Fruit fly (Drosophila melanogaster) whole organism, adult: Measurements from ENCODE around the gene tsl.

Experiments used
- CG11617 ChIP-seq: fragments of 200-800 bp; sonication (Bioruptor generic); optimal IDR thresholded peaks from 2 replicates; lab custom pipeline; 2017; ENCODE audit warnings: mild to moderate bottlenecking, missing biosample characterization, missing genetic modification reagents, missing genetic modification characterization
- CG12768 ChIP-seq: fragments of 200-800 bp; sonication (Bioruptor generic); optimal IDR thresholded peaks from 2 replicates; lab custom pipeline; 2017; ENCODE audit warnings: missing biosample characterization, missing genetic modification characterization, mild to moderate bottlenecking, moderate library complexity, missing genetic modification reagents
- CG14711 ChIP-seq: fragments of 200-800 bp; sonication (Bioruptor generic); optimal IDR thresholded peaks from 2 replicates; lab custom pipeline; 2018; ENCODE audit warnings: missing biosample characterization, mild to moderate bottlenecking, missing genetic modification characterization, moderate library complexity
- CG1620 ChIP-seq: fragments of 200-800 bp; sonication (Bioruptor generic); optimal IDR thresholded peaks from 2 replicates; lab custom pipeline; 2016; ENCODE audit warnings: missing biosample characterization, missing genetic modification characterization
- CG33017 ChIP-seq: fragments of 200-800 bp; sonication (Bioruptor generic); optimal IDR thresholded peaks from 2 replicates; lab custom pipeline; 2018; ENCODE audit warnings: missing biosample characterization, mild to moderate bottlenecking, missing genetic modification characterization, moderate library complexity
- CG5204 ChIP-seq: fragments of 200-800 bp; sonication (Bioruptor generic); optimal IDR thresholded peaks from 2 replicates; lab custom pipeline; 2016; ENCODE audit warnings: missing biosample characterization, missing genetic modification characterization
- CG7045 ChIP-seq: fragments of 200-800 bp; sonication (Bioruptor generic); optimal IDR thresholded peaks from 2 replicates; lab custom pipeline; 2017; ENCODE audit warnings: missing biosample characterization, mild to moderate bottlenecking, missing genetic modification characterization
- CG7101 ChIP-seq: fragments of 200-800 bp; sonication (Bioruptor generic); optimal IDR thresholded peaks from 2 replicates; lab custom pipeline; 2018; ENCODE audit warnings: missing biosample characterization, mild to moderate bottlenecking, missing genetic modification characterization, moderate library complexity
- Clk ChIP-seq: fragments of 200-800 bp; sonication (Bioruptor generic); optimal IDR thresholded peaks from 2 replicates; lab custom pipeline; 2017; ENCODE audit warnings: missing biosample characterization, missing genetic modification characterization
- Crg-1 ChIP-seq: fragments of 200-800 bp; sonication (Bioruptor generic); optimal IDR thresholded peaks from 2 replicates; lab custom pipeline; 2016; ENCODE audit warnings: missing biosample characterization, missing genetic modification characterization
- Hr96 ChIP-seq: fragments of 200-800 bp; sonication (Bioruptor generic); optimal IDR thresholded peaks from 2 replicates; lab custom pipeline; 2016; ENCODE audit warnings: missing biosample characterization, missing genetic modification characterization
- Mnt ChIP-seq: fragments of 200-800 bp; sonication (Bioruptor generic); optimal IDR thresholded peaks from 2 replicates; lab custom pipeline; 2016; ENCODE audit warnings: missing biosample characterization, mild to moderate bottlenecking, missing genetic modification characterization
- bab1 ChIP-seq: fragments of 200-800 bp; sonication (Bioruptor generic); optimal IDR thresholded peaks from 3 replicates; lab custom pipeline; 2019; ENCODE audit warnings: missing biosample characterization, mild to moderate bottlenecking, missing genetic modification characterization, moderate library complexity
- cic ChIP-seq: fragments of 200-800 bp; sonication (Bioruptor generic); optimal IDR thresholded peaks from 2 replicates; lab custom pipeline; 2017; ENCODE audit warnings: missing biosample characterization, mild to moderate bottlenecking, missing genetic modification characterization, moderate library complexity
- cnc ChIP-seq, 2 experiments: fragments of >200 bp; optimal IDR thresholded peaks; 2 replicates each; lab custom pipeline; 2017
- kay ChIP-seq: fragments of 200-800 bp; sonication (Bioruptor generic); peaks from one replicate; lab custom pipeline; 2016; ENCODE audit warnings: missing biosample characterization, missing genetic modification characterization, borderline replicate concordance
- ovo ChIP-seq: fragments of 200-800 bp; sonication (Bioruptor generic); optimal IDR thresholded peaks from 2 replicates; lab custom pipeline; 2016; ENCODE audit warnings: missing biosample characterization, missing genetic modification characterization
- pad ChIP-seq: fragments of 200-800 bp; sonication (Bioruptor generic); optimal IDR thresholded peaks from 3 replicates; lab custom pipeline; 2017; ENCODE audit warnings: missing biosample characterization, missing genetic modification characterization, mild to moderate bottlenecking, moderate library complexity, missing genetic modification reagents
- tj ChIP-seq: fragments of 200-800 bp; sonication (Bioruptor generic); optimal IDR thresholded peaks from 3 replicates; lab custom pipeline; 2017; ENCODE audit warnings: missing biosample characterization, mild to moderate bottlenecking, missing genetic modification characterization, moderate library complexity
- toe ChIP-seq: fragments of 200-800 bp; sonication (Bioruptor generic); optimal IDR thresholded peaks from 2 replicates; lab custom pipeline; 2016; ENCODE audit warnings: missing biosample characterization, missing genetic modification characterization

Gene tsl

DNA sequence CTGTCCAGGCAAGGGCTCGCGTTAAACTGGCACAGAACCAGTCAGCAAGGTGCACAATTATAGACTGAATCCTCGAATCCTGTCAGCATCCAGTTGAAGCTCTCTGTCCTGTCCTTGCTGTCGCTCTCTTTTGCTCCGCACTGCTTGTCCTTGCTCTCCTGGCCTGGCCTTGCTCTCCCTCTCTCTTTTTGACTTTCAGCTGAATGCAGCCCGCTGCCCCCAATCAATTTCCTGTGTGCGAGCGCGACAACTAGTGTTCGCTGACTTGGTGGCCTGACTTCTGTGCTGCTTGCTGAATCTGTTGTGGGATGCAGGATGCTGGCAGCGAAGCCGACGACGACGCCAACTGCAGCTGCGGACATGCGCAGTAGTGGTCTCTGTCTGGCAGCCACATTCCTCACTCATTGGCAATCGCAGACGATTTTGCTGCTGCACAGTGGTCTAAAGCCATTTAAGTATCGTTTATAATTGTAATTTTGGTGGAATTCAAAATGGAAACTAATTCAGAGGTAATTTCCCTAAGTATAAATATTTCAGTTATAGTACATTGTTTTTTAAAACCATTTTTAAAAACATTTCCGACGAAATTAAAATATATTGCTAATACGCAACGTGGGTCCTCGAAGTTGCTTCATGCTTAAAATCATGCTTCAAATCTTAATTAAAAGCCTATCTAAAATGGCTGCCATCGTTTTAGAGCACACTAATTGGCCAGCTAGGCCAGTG, 26.4 kb upstream of the tsl start:
- TF ChIP-seq CG7045 (GFP tag; lab: Kevin White, UChicago) (no peak), Clk (GFP tag; lab: Kevin White, UChicago) (no peak), CG14711 (tag; lab: Kevin White, UChicago) (no peak), Hr96 (GFP tag; lab: Kevin White, UChicago) (no peak), toe (GFP tag; lab: Kevin White, UChicago) (peak; percentile 6), CG7101 (no peak), bab1 (no peak)

DNA sequence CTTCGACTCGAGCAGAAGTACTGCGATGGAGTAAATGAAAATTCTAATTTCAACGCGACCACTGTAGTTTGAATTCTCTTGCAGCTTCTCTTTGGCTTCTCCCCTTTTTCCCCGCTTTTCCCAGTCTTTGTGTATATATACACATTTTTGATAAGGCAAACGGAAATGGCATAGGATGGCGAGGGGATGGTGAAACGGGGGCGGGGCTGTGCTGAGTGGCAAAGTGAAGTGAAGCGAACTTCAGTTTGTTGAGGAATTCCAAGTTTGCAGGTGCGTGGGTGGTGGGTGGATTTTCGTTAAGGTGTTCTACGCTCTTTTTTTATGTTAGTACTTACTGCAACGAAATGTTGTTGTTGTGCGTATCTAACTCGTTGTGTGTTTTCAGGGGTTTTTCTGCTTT, 24.9 kb upstream of the tsl start:
- TF ChIP-seq kay (GFP tag; lab: Kevin White, UChicago): no peak
- no peak for TF ChIP-seq Clk (GFP tag; lab: Kevin White, UChicago)
- TF ChIP-seq CG1620 (GFP tag; lab: Kevin White, UChicago): no peak
- no peak for TF ChIP-seq pad (GFP tag; lab: Kevin White, UChicago)
- no peak for TF ChIP-seq CG7101
- no peak for TF ChIP-seq CG11617 (GFP tag; lab: Kevin White, UChicago)
- no peak for TF ChIP-seq CG12768 (GFP tag; lab: Kevin White, UChicago)
- no peak for TF ChIP-seq toe (GFP tag; lab: Kevin White, UChicago)
- TF ChIP-seq CG14711 (tag; lab: Kevin White, UChicago): no peak
- TF ChIP-seq CG33017 (tag; lab: Kevin White, UChicago): no peak
- no peak for TF ChIP-seq bab1
- no peak for TF ChIP-seq Hr96 (GFP tag; lab: Kevin White, UChicago)
- TF ChIP-seq CG5204 (GFP tag; lab: Kevin White, UChicago): no peak
- TF ChIP-seq CG7045 (GFP tag; lab: Kevin White, UChicago): no peak
- TF ChIP-seq cnc (optimal IDR thresholded peaks at IDR 0.05; lab: Kevin White, UChicago): no peak
- TF ChIP-seq cic (GFP tag; lab: Kevin White, UChicago): no peak
- TF ChIP-seq ovo (GFP tag; lab: Kevin White, UChicago): no peak
- no peak for TF ChIP-seq tj

DNA sequence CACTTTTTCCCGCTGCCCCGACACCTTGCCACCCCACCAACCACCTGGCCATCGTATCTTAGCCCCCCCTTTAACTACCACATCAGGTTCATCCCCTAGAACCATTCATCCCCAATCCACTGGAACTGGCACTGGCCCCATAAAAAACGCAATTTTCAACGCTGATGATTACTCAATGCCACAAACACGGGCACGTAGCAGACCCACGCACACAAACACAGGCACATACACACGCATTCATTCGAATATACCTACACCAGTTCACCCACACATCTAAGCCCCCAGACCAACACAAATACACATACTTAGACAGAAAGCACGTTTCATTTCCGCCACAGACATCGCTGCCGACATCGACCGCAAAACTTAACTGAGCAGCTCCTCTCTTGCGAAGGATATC, 11.4 kb upstream of the tsl start:
- TF ChIP-seq CG7045 (GFP tag; lab: Kevin White, UChicago) (no peak), ovo (GFP tag; lab: Kevin White, UChicago) (no peak), Clk (GFP tag; lab: Kevin White, UChicago) (no peak), CG33017 (tag; lab: Kevin White, UChicago) (no peak), Crg-1 (GFP tag; lab: Kevin White, UChicago) (no peak), pad (GFP tag; lab: Kevin White, UChicago) (no peak), tj (no peak), toe (GFP tag; lab: Kevin White, UChicago) (no peak), cnc (optimal IDR thresholded peaks at IDR 0.05; lab: Kevin White, UChicago) (no peak), bab1 (no peak)

DNA sequence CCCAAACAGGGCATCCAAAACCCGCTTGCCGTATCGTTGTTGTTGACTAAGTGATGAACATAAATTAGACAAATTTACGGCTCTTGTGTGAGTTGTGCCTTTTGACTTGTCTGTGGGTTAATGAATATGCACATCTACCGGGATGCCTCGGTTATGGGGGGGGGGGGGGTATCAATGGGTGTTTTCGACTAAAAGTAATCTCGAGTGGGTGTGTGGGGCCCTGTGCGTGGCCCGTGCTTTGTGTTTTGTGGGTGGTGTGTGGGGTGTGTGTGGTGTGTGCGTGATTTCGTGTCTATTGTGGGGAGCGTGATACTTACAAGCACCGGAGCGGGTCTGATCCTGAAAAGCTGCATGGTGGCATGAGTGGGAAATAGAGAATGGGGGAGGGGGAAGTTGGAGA, 8.1 kb upstream of the tsl start:
- TF ChIP-seq bab1 (no peak), Mnt (GFP tag; lab: Kevin White, UChicago) (no peak), kay (GFP tag; lab: Kevin White, UChicago) (no peak), tj (no peak), toe (GFP tag; lab: Kevin White, UChicago) (no peak), Clk (GFP tag; lab: Kevin White, UChicago) (no peak), Hr96 (GFP tag; lab: Kevin White, UChicago) (no peak), cnc (optimal IDR thresholded peaks at IDR 0.05; lab: Kevin White, UChicago) (no peak)

DNA sequence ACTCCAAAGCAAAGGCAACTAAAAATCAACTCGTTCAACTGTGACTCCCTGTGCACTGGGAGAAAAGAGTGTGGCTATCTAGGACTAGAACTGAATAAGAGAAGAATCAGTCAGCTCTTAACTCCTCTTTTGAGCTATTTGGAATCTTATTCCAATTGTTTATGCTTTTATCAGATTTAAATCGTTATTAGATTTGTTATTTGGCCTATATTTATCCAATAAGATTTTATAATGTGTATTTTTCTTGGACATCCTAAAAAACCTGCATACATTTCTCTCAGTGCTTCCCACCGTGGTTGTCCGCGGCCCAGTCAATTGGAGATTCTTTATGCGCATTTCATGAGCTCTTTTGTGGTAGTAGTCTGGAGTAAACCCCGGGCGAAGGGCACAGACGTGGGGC, 888 bp downstream of the tsl start:
- TF ChIP-seq pad (GFP tag; lab: Kevin White, UChicago) (no peak), cnc (optimal IDR thresholded peaks at IDR 0.05; lab: Kevin White, UChicago) (no peak), Mnt (GFP tag; lab: Kevin White, UChicago) (no peak), bab1 (no peak), CG12768 (GFP tag; lab: Kevin White, UChicago) (no peak), CG11617 (GFP tag; lab: Kevin White, UChicago) (no peak), Crg-1 (GFP tag; lab: Kevin White, UChicago) (no peak), Clk (GFP tag; lab: Kevin White, UChicago) (no peak), cic (GFP tag; lab: Kevin White, UChicago) (no peak), CG5204 (GFP tag; lab: Kevin White, UChicago) (no peak)

DNA sequence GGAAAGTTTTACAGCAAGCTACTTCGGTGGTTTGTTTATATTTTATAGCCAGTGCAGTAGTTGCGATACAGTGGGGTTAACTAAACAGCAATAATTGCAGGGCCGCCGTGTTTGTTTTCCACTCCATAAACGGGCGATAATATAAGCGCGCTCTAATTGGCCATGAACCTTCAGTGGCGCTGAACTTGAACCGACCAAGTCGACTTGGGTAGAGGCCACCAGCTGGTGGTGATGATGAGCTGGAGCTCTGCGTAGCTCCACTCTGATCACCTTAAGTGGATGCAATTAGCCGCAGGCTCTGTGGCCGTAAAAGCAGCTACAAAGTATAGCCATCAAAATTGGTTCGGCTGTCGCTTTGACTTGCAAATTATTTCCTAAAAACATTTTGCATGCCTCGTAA, 2.2 kb downstream of the tsl start:
- TF ChIP-seq CG7045 (GFP tag; lab: Kevin White, UChicago): no peak
- peak; percentile 14 for TF ChIP-seq CG12768 (GFP tag; lab: Kevin White, UChicago)
- no peak for TF ChIP-seq CG1620 (GFP tag; lab: Kevin White, UChicago)
- TF ChIP-seq tj: no peak

DNA sequence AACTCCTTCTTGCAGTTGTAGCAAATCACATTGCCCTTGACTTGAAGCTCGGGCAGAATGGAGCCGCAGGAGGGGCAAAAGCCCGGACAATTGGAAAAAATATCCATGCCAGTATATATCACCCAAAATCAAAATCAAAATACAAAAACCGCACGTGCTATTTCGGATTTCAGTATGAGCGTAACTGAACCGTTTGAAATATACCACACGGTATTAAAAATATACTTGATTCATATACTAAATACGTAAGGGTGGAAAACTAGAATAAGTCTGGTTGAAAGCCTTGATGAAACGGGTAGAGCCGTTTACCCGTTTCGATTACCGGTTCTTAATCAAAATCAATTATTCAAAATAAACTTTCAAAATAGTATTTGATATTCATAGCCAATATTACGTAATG, 4.7 kb downstream of the tsl start, which contains the start of gene Polr1H:
Polr1H (minus strand) TSS at position 188 of the 400 bp plus-strand sequence.
- TF ChIP-seq CG11617 (GFP tag; lab: Kevin White, UChicago) (no peak), Mnt (GFP tag; lab: Kevin White, UChicago) (peak; percentile 97), Crg-1 (GFP tag; lab: Kevin White, UChicago) (no peak), CG5204 (GFP tag; lab: Kevin White, UChicago) (no peak), toe (GFP tag; lab: Kevin White, UChicago) (no peak), CG33017 (tag; lab: Kevin White, UChicago) (no peak), CG7045 (GFP tag; lab: Kevin White, UChicago) (no peak), CG14711 (tag; lab: Kevin White, UChicago) (no peak), CG12768 (GFP tag; lab: Kevin White, UChicago) (no peak), cic (GFP tag; lab: Kevin White, UChicago) (no peak), pad (GFP tag; lab: Kevin White, UChicago) (no peak), Hr96 (GFP tag; lab: Kevin White, UChicago) (no peak), kay (GFP tag; lab: Kevin White, UChicago) (peak; percentile 10), bab1 (peak; percentile 44), tj (no peak), ovo (GFP tag; lab: Kevin White, UChicago) (no peak), cnc (optimal IDR thresholded peaks at IDR 0.05; lab: Kevin White, UChicago) (no peak), CG7101 (no peak), Clk (GFP tag; lab: Kevin White, UChicago) (no peak)
